Worm (Caenorhabditis elegans) whole organism, midembryonic: ENCODE results near the gene gen-1.

Experiments
- T22C8.4 ChIP-seq: fragments of 200-800 bp; sonication (Bioruptor generic); IDR thresholded peaks from 2 replicates; pipeline ENCODE4 v1.3.6; 2022; ENCODE audit warnings: missing genetic modification characterization, missing compliant biosample characterization
- flt-1 ChIP-seq: fragments of 200-800 bp; sonication (Bioruptor generic); IDR thresholded peaks from 2 replicates; pipeline ENCODE4 v1.3.6; 2022; ENCODE audit warnings: missing genetic modification characterization, missing compliant biosample characterization

ce11 chrIII:6236649-6237048 is 11.3 kb downstream of the gen-1 start, which contains the start of gene T12A2.21:
- TF ChIP-seq T22C8.4 (GFP tag; lab: Robert Waterston, UW) (no peak), flt-1 (GFP tag; lab: Robert Waterston, UW) (no peak)
